Worm (Caenorhabditis elegans) whole organism, L4/young adult: Measurements from ENCODE around the gene R12C12.9.

ENCODE experiments used
- W03F9.2 ChIP-seq: fragments of 150-350 bp; optimal IDR thresholded peaks from 2 replicates; lab custom pipeline; 2014; ENCODE audit warnings: missing biosample characterization, missing genetic modification characterization
- him-1 ChIP-seq: sonication (generic microtip); optimal IDR thresholded peaks from 2 replicates; lab custom pipeline; 2016; ENCODE audit warnings: missing genotype, missing genetic modification reagents, missing genetic modification characterization, missing compliant biosample characterization

DNA sequence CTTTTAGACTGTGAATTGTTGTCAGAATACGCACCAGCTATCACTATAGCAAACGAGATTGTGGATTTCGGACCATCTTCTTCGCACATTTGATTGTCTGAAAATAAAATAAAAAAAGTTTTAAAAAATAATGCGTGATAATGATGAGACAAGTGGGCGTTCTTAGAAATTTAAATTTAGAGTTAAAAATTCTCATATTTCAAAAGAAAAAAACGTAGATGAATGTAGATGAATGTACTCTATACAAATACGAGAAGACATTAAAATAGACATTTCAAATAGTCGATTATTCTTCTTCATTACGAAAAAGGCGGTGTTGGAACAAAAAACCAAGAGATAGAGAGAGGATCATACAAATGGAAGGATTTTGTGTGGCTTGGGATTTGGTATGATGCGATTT is 49.9 kb downstream of the R12C12.9 start, which contains the start of gene B0034.5:
- TF ChIP-seq him-1 (tag; lab: Kevin White, UChicago) (no peak), W03F9.2 (tag; lab: Kevin White, UChicago) (no peak)
